Worm (Caenorhabditis elegans) whole organism, L1 larva: ENCODE measurements around the gene aagr-2.

ENCODE experiments used
- C04F5.9 ChIP-seq: sonication (generic microtip); optimal IDR thresholded peaks from 2 replicates; lab custom pipeline; 2016; ENCODE audit warnings: missing genetic modification characterization, missing compliant biosample characterization
- C16A3.4 ChIP-seq: fragments of 150-350 bp; optimal IDR thresholded peaks from 2 replicates; lab custom pipeline; 2014; ENCODE audit warnings: missing biosample characterization, missing genetic modification characterization
- aha-1 ChIP-seq: fragments of 150-350 bp; optimal IDR thresholded peaks from 2 replicates; lab custom pipeline; 2014; ENCODE audit warnings: missing biosample characterization, missing genetic modification characterization
- alr-1 ChIP-seq: fragments of 200-800 bp; sonication (Bioruptor generic); optimal IDR thresholded peaks from 2 replicates; lab custom pipeline; 2018; ENCODE audit warnings: borderline replicate concordance, mild to moderate bottlenecking, missing genetic modification characterization, missing compliant biosample characterization
- aly-2 ChIP-seq: fragments of 150-350 bp; optimal IDR thresholded peaks from 2 replicates; lab custom pipeline; 2014; ENCODE audit warnings: missing biosample characterization, missing genetic modification characterization
- ama-1 ChIP-seq: fragments of 150-350 bp; optimal IDR thresholded peaks from 2 replicates; lab custom pipeline; 2014
- blmp-1 ChIP-seq: fragments of 150-350 bp; optimal IDR thresholded peaks from 2 replicates; lab custom pipeline; 2014; ENCODE audit warnings: missing biosample characterization, missing genetic modification characterization
- ceh-63 ChIP-seq: fragments of 200-800 bp; sonication (Bioruptor generic); optimal IDR thresholded peaks from 2 replicates; lab custom pipeline; 2018; ENCODE audit warnings: mild to moderate bottlenecking, missing genetic modification characterization, missing compliant biosample characterization
- ceh-8 ChIP-seq: fragments of 200-800 bp; sonication (Bioruptor generic); optimal IDR thresholded peaks from 2 replicates; lab custom pipeline; 2018; ENCODE audit warnings: mild to moderate bottlenecking, missing genetic modification characterization, moderate library complexity, missing compliant biosample characterization
- ceh-88 ChIP-seq: fragments of 200-800 bp; sonication (Bioruptor generic); IDR thresholded peaks from 2 replicates; pipeline ENCODE4 v1.3.6; 2022; ENCODE audit warnings: missing genetic modification characterization, missing compliant biosample characterization
- ces-1 ChIP-seq: fragments of 150-350 bp; optimal IDR thresholded peaks from 2 replicates; lab custom pipeline; 2014; ENCODE audit warnings: missing biosample characterization, missing genetic modification reagents, missing genetic modification characterization
- dpl-1 ChIP-seq, 3 experiments: fragments of 150-350 bp in 2 of 3; sonication (generic microtip) in 1 of 3; optimal IDR thresholded peaks; 2 replicates each; lab custom pipeline; 2014 to 2017; ENCODE audit warnings: missing biosample characterization in 3 of 3, missing genetic modification characterization in 3 of 3, missing genetic modification reagents in 3 of 3
- dsc-1 ChIP-seq: sonication (generic microtip); optimal IDR thresholded peaks from 2 replicates; lab custom pipeline; 2016; ENCODE audit warnings: mild to moderate bottlenecking, missing genetic modification characterization, missing compliant biosample characterization
- efl-1 ChIP-seq, 4 experiments: fragments of 150-350 bp; optimal IDR thresholded peaks in 3 of 4; peaks in 1 of 4; 1 replicate in 1 of 4; 2 replicates in 3 of 4; lab custom pipeline; 2014; ENCODE audit warnings: missing biosample characterization in 2 of 4, missing genetic modification characterization in 2 of 4, missing genetic modification reagents in 2 of 4
- efl-3 ChIP-seq: fragments of 200-800 bp; sonication (Bioruptor generic); optimal IDR thresholded peaks from 2 replicates; lab custom pipeline; 2018; ENCODE audit warnings: mild to moderate bottlenecking, missing genetic modification characterization, missing compliant biosample characterization
- egl-13 ChIP-seq: sonication (generic microtip); optimal IDR thresholded peaks from 2 replicates; lab custom pipeline; 2016; ENCODE audit warnings: missing genotype, missing genetic modification reagents, missing genetic modification characterization, missing compliant biosample characterization
- egl-27 ChIP-seq, 2 experiments: fragments of 150-350 bp in 1 of 2; sonication (generic microtip); optimal IDR thresholded peaks; 3 replicates each; lab custom pipeline; 2017 to 2018; ENCODE audit warnings: missing biosample characterization in 2 of 2, missing genetic modification characterization in 2 of 2, missing genetic modification reagents in 2 of 2
- elt-3 ChIP-seq, 6 experiments: fragments of 150-350 bp in 1 of 6; sonication (generic microtip); optimal IDR thresholded peaks; 2 replicates each; lab custom pipeline; 2017 to 2018; ENCODE audit warnings: missing biosample characterization in 6 of 6, missing genetic modification characterization in 6 of 6, inconsistent platforms in 1 of 6
- fkh-4 ChIP-seq: sonication (generic microtip); optimal IDR thresholded peaks from 2 replicates; lab custom pipeline; 2016; ENCODE audit warnings: missing compliant biosample characterization, missing genetic modification characterization, borderline replicate concordance
- fkh-8 ChIP-seq: sonication (generic microtip); optimal IDR thresholded peaks from 2 replicates; lab custom pipeline; 2016; ENCODE audit warnings: mild to moderate bottlenecking, missing genetic modification characterization, missing compliant biosample characterization
- fos-1 ChIP-seq: fragments of 150-350 bp; optimal IDR thresholded peaks from 2 replicates; lab custom pipeline; 2014; ENCODE audit warnings: missing biosample characterization, missing genetic modification characterization
- hlh-17 ChIP-seq: fragments of 200-800 bp; sonication (Bioruptor generic); optimal IDR thresholded peaks from 2 replicates; lab custom pipeline; 2018; ENCODE audit warnings: missing genetic modification characterization, mild to moderate bottlenecking, missing compliant biosample characterization, moderate library complexity, borderline replicate concordance
- hlh-4 ChIP-seq: sonication (generic microtip); optimal IDR thresholded peaks from 2 replicates; lab custom pipeline; 2016; ENCODE audit warnings: mild to moderate bottlenecking, missing genetic modification characterization, missing compliant biosample characterization
- hpl-2 ChIP-seq: fragments of 150-350 bp; optimal IDR thresholded peaks from 2 replicates; lab custom pipeline; 2014; ENCODE audit warnings: missing biosample characterization, missing genetic modification reagents, missing genetic modification characterization
- isw-1 ChIP-seq: fragments of 200-800 bp; sonication (Bioruptor generic); IDR thresholded peaks from 2 replicates; pipeline ENCODE4 v1.3.6; 2022; ENCODE audit warnings: missing genetic modification characterization, missing compliant biosample characterization
- lin-14 ChIP-seq: fragments of 200-800 bp; sonication (Bioruptor generic); optimal IDR thresholded peaks from 2 replicates; lab custom pipeline; 2018; ENCODE audit warnings: mild to moderate bottlenecking, missing genetic modification characterization, moderate library complexity, missing compliant biosample characterization
- lin-15B ChIP-seq: fragments of 150-350 bp; sonication (generic microtip); optimal IDR thresholded peaks from 3 replicates; lab custom pipeline; 2014; ENCODE audit warnings: missing biosample characterization, missing genetic modification characterization
- lsy-2 ChIP-seq, 2 experiments: fragments of 150-350 bp; optimal IDR thresholded peaks; 2 replicates each; lab custom pipeline; 2014; ENCODE audit warnings: missing biosample characterization in 2 of 2, missing genetic modification characterization in 2 of 2
- mef-2 ChIP-seq: fragments of 150-350 bp; optimal IDR thresholded peaks from 2 replicates; lab custom pipeline; 2014; ENCODE audit warnings: missing biosample characterization, missing genetic modification characterization
- nhr-11 ChIP-seq: fragments of 150-350 bp; optimal IDR thresholded peaks from 2 replicates; lab custom pipeline; 2014; ENCODE audit warnings: missing biosample characterization, missing genetic modification characterization
- nhr-12 ChIP-seq: sonication (generic microtip); optimal IDR thresholded peaks from 2 replicates; lab custom pipeline; 2017; ENCODE audit warnings: missing biosample characterization, missing genetic modification characterization
- nhr-20 ChIP-seq: sonication (generic microtip); optimal IDR thresholded peaks from 2 replicates; lab custom pipeline; 2016; ENCODE audit warnings: mild to moderate bottlenecking, missing genetic modification characterization, missing compliant biosample characterization
- nhr-237 ChIP-seq: fragments of 150-350 bp; optimal IDR thresholded peaks from 2 replicates; lab custom pipeline; 2014; ENCODE audit warnings: missing biosample characterization, missing genetic modification characterization
- nhr-47 ChIP-seq: sonication (generic microtip); optimal IDR thresholded peaks from 2 replicates; lab custom pipeline; 2016; ENCODE audit warnings: mild to moderate bottlenecking, missing genetic modification characterization, moderate library complexity, missing compliant biosample characterization
- nhr-71 ChIP-seq: sonication (generic microtip); optimal IDR thresholded peaks from 2 replicates; lab custom pipeline; 2016; ENCODE audit warnings: mild to moderate bottlenecking, missing genetic modification characterization, moderate library complexity, missing compliant biosample characterization
- nhr-77 ChIP-seq: fragments of 150-350 bp; optimal IDR thresholded peaks from 2 replicates; lab custom pipeline; 2014; ENCODE audit warnings: missing biosample characterization, missing genetic modification characterization
- nhr-85 ChIP-seq: sonication (generic microtip); peaks from one replicate; lab custom pipeline; 2016; ENCODE audit warnings: missing genetic modification characterization, inconsistent platforms, missing compliant biosample characterization
- nhr-90 ChIP-seq: sonication (generic microtip); optimal IDR thresholded peaks from 2 replicates; lab custom pipeline; 2016; ENCODE audit warnings: mild to moderate bottlenecking, missing genetic modification characterization, missing compliant biosample characterization; ENCODE audit not compliant: poor library complexity
- pag-3 ChIP-seq: sonication (generic microtip); optimal IDR thresholded peaks from 2 replicates; lab custom pipeline; 2017; ENCODE audit warnings: missing genetic modification characterization, mild to moderate bottlenecking, missing compliant biosample characterization, antibody characterized with exemption, borderline replicate concordance; ENCODE audit not compliant: insufficient read depth
- pqm-1 ChIP-seq: sonication (generic microtip); optimal IDR thresholded peaks from 3 replicates; lab custom pipeline; 2017; ENCODE audit warnings: missing biosample characterization, missing genetic modification characterization
- snpc-4 ChIP-seq: fragments of 150-350 bp; optimal IDR thresholded peaks from 2 replicates; lab custom pipeline; 2014; ENCODE audit warnings: missing biosample characterization, missing genetic modification characterization
- snu-23 ChIP-seq: sonication (generic microtip); optimal IDR thresholded peaks from 2 replicates; lab custom pipeline; 2016; ENCODE audit warnings: missing genetic modification characterization, missing compliant biosample characterization
- sox-4 ChIP-seq: sonication (generic microtip); optimal IDR thresholded peaks from 2 replicates; lab custom pipeline; 2016; ENCODE audit warnings: missing genetic modification characterization, missing compliant biosample characterization
- sup-37 ChIP-seq: fragments of 200-800 bp; sonication (Bioruptor generic); optimal IDR thresholded peaks from 2 replicates; lab custom pipeline; 2018; ENCODE audit warnings: mild to moderate bottlenecking, missing genetic modification characterization, missing compliant biosample characterization
- swsn-7 ChIP-seq: sonication (generic microtip); optimal IDR thresholded peaks from 2 replicates; lab custom pipeline; 2016; ENCODE audit warnings: missing genetic modification characterization, missing compliant biosample characterization
- tbx-2 ChIP-seq: sonication (generic microtip); optimal IDR thresholded peaks from 2 replicates; lab custom pipeline; 2016; ENCODE audit warnings: missing genetic modification characterization, missing compliant biosample characterization
- unc-62 ChIP-seq: fragments of 150-350 bp; optimal IDR thresholded peaks from 2 replicates; lab custom pipeline; 2014; ENCODE audit warnings: missing biosample characterization, missing genetic modification reagents, missing genetic modification characterization
- unc-86 ChIP-seq: sonication (generic microtip); optimal IDR thresholded peaks from 2 replicates; lab custom pipeline; 2016; ENCODE audit warnings: missing genetic modification characterization, missing compliant biosample characterization
- unc-98 ChIP-seq: fragments of 200-800 bp; sonication (Bioruptor generic); IDR thresholded peaks from 2 replicates; pipeline ENCODE4 v1.3.6; 2022; ENCODE audit warnings: missing genetic modification characterization, missing compliant biosample characterization
- vab-15 ChIP-seq: sonication (generic microtip); optimal IDR thresholded peaks from 2 replicates; lab custom pipeline; 2017; ENCODE audit warnings: missing genotype, mild to moderate bottlenecking, missing genetic modification characterization, missing compliant biosample characterization
- xbp-1 ChIP-seq: sonication (generic microtip); optimal IDR thresholded peaks from 2 replicates; lab custom pipeline; 2016; ENCODE audit warnings: missing genetic modification characterization, missing compliant biosample characterization
- zip-4 ChIP-seq: fragments of 200-800 bp; sonication (Bioruptor generic); optimal IDR thresholded peaks from 2 replicates; lab custom pipeline; 2018; ENCODE audit warnings: mild to moderate bottlenecking, missing genetic modification characterization, moderate library complexity, missing compliant biosample characterization
- ztf-11 ChIP-seq, 2 experiments: sonication (generic microtip); optimal IDR thresholded peaks; 2 replicates each; lab custom pipeline; 2016 to 2017; ENCODE audit warnings: missing genetic modification characterization in 2 of 2, missing biosample characterization in 1 of 2, missing compliant biosample characterization in 1 of 2

The aagr-2 gene

ce11 chrII:4955353-4955752 lies 30.3 kb upstream of the aagr-2 start, which contains the start of gene pbs-3 (continued):
- TF ChIP-seq hlh-4 (tag; lab: Kevin White, UChicago) (no peak), blmp-1 (tag; lab: Kevin White, UChicago) (peak; percentile 67), fkh-8 (tag; lab: Kevin White, UChicago) (peak; percentile 65), pag-3 (tag; lab: Kevin White, UChicago) (no peak), efl-1 (optimal IDR thresholded peaks at IDR 0.05; lab: Kevin White, UChicago) (peak; percentile 71 to 73), efl-1 (GFP tag; optimal IDR thresholded peaks at IDR 0.05 in 1 of 2; lab: Kevin White, UChicago) (peak; percentile 65 to 94), nhr-11 (tag; lab: Kevin White, UChicago) (no peak), pqm-1 (no peak), lsy-2 (tag; optimal IDR thresholded peaks at IDR 0.05; lab: Kevin White, UChicago) (peak; percentile 52 to 85), nhr-77 (peak; percentile 49), tbx-2 (tag; lab: Kevin White, UChicago) (peak; percentile 39), aly-2 (tag; lab: Kevin White, UChicago) (peak; percentile 23), nhr-85 (tag; lab: Kevin White, UChicago) (no peak), C04F5.9 (tag; lab: Kevin White, UChicago) (no peak), nhr-12 (tag; lab: Kevin White, UChicago) (no peak), swsn-7 (peak; percentile 37), lin-15B (peak; percentile 48), nhr-47 (tag; lab: Kevin White, UChicago) (peak; percentile 53), nhr-71 (tag; lab: Kevin White, UChicago) (peak; percentile 64), elt-3 (tag; optimal IDR thresholded peaks at IDR 0.05; lab: Kevin White, UChicago) (peak in 2 of 6 experiments; percentile 42 to 71), fos-1 (tag; lab: Kevin White, UChicago) (no peak), ces-1 (GFP tag; lab: Kevin White, UChicago) (no peak), ceh-63 (GFP tag; lab: Kevin White, UChicago) (no peak), snpc-4 (no peak), lin-14 (GFP tag; lab: Kevin White, UChicago) (peak; percentile 53), isw-1 (GFP tag; lab: Robert Waterston, UW) (peak; percentile 17), sup-37 (GFP tag; lab: Kevin White, UChicago) (no peak), mef-2 (tag; lab: Kevin White, UChicago) (no peak), xbp-1 (tag; lab: Kevin White, UChicago) (peak; percentile 41), snu-23 (GFP tag; lab: Kevin White, UChicago) (peak; percentile 67), sox-4 (tag; lab: Kevin White, UChicago) (no peak), alr-1 (tag; lab: Kevin White, UChicago) (no peak), unc-98 (GFP tag; lab: Robert Waterston, UW) (no peak), vab-15 (peak; percentile 61), efl-3 (no peak), dsc-1 (tag; lab: Kevin White, UChicago) (peak; percentile 8), nhr-20 (tag; lab: Kevin White, UChicago) (peak; percentile 49), ztf-11 (tag; optimal IDR thresholded peaks at IDR 0.05; lab: Kevin White, UChicago) (peak in 1 of 2 experiments; percentile 57), aha-1 (tag; lab: Kevin White, UChicago) (no peak), egl-27 (tag; optimal IDR thresholded peaks at IDR 0.05; lab: Kevin White, UChicago) (no peak), dpl-1 (GFP tag; optimal IDR thresholded peaks at IDR 0.05; lab: Kevin White, UChicago) (peak; percentile 63 to 76 (median 68)), ceh-88 (GFP tag; lab: Robert Waterston, UW) (no peak), nhr-90 (tag; lab: Kevin White, UChicago) (peak; percentile 49), hpl-2 (peak; percentile 19), egl-13 (tag; lab: Kevin White, UChicago) (no peak), zip-4 (GFP tag; lab: Kevin White, UChicago) (no peak), ama-1 (lab: Kevin White, UChicago) (peak; percentile 32), unc-86 (tag; lab: Kevin White, UChicago) (no peak), unc-62 (GFP tag; lab: Kevin White, UChicago) (no peak), fkh-4 (tag; lab: Kevin White, UChicago) (no peak), nhr-237 (tag; lab: Kevin White, UChicago) (peak; percentile 0), ceh-8 (GFP tag; lab: Kevin White, UChicago) (no peak), hlh-17 (no peak), C16A3.4 (tag; lab: Kevin White, UChicago) (peak; percentile 86)
